Fruit fly (Drosophila melanogaster): Measurements from ENCODE around the gene CG43163.

- TF ChIP-seq usp (GFP tag; optimal IDR thresholded peaks at IDR 0.05) (no peak), Abd-B (GFP tag; optimal IDR thresholded peaks at IDR 0.05) (no peak), dsf (GFP tag; optimal IDR thresholded peaks at IDR 0.05; ENCODE audit: borderline replicate concordance) (no peak)
Measured at dm6 chr3L:8538355-8538754, 31.4 kb upstream of the CG43163 start.

Measured in whole organism, wandering third instar larva.